Worm (Caenorhabditis elegans) whole organism, mixed stage, embryonic: Measurements from ENCODE around the gene srbc-57.

ENCODE experiments used
- M03D4.4 ChIP-seq: sonication (generic microtip); optimal IDR thresholded peaks from 2 replicates; lab custom pipeline; 2017; ENCODE audit warnings: mild to moderate bottlenecking, missing genetic modification characterization, missing compliant biosample characterization
- bed-3 ChIP-seq: fragments of 200-800 bp; sonication (Bioruptor generic); optimal IDR thresholded peaks from 3 replicates; lab custom pipeline; 2018; ENCODE audit warnings: mild to moderate bottlenecking, missing genetic modification characterization, moderate library complexity, missing compliant biosample characterization
- blmp-1 ChIP-seq: fragments of 150-350 bp; optimal IDR thresholded peaks from 2 replicates; lab custom pipeline; 2014; ENCODE audit warnings: missing biosample characterization, missing genetic modification characterization
- ceh-39 ChIP-seq: fragments of 150-350 bp; optimal IDR thresholded peaks from 2 replicates; lab custom pipeline; 2014; ENCODE audit warnings: missing biosample characterization, missing genetic modification characterization
- ceh-43 ChIP-seq: fragments of 200-800 bp; sonication (Bioruptor generic); optimal IDR thresholded peaks from 2 replicates; lab custom pipeline; 2018; ENCODE audit warnings: mild to moderate bottlenecking, missing genetic modification characterization, moderate library complexity, missing compliant biosample characterization
- drap-1 ChIP-seq: fragments of 200-800 bp; sonication (Bioruptor generic); optimal IDR thresholded peaks from 3 replicates; lab custom pipeline; 2018; ENCODE audit warnings: mild to moderate bottlenecking, missing genetic modification characterization, missing compliant biosample characterization
- elt-1 ChIP-seq: sonication (generic microtip); optimal IDR thresholded peaks from 2 replicates; lab custom pipeline; 2017; ENCODE audit warnings: missing genetic modification characterization, mild to moderate bottlenecking, missing compliant biosample characterization, antibody characterized with exemption, moderate library complexity, borderline replicate concordance; ENCODE audit not compliant: insufficient read depth
- elt-3 ChIP-seq: fragments of 150-350 bp; optimal IDR thresholded peaks from 2 replicates; lab custom pipeline; 2014; ENCODE audit warnings: missing biosample characterization, missing genetic modification characterization
- flh-1 ChIP-seq: fragments of 200-800 bp; sonication (Bioruptor generic); optimal IDR thresholded peaks from 2 replicates; lab custom pipeline; 2018; ENCODE audit warnings: mild to moderate bottlenecking, missing genetic modification characterization, moderate library complexity, missing compliant biosample characterization
- ham-2 ChIP-seq: fragments of 200-800 bp; sonication (Bioruptor generic); optimal IDR thresholded peaks from 2 replicates; lab custom pipeline; 2018; ENCODE audit warnings: mild to moderate bottlenecking, missing genetic modification characterization, missing compliant biosample characterization
- hlh-1 ChIP-seq: fragments of 150-350 bp; optimal IDR thresholded peaks from 2 replicates; lab custom pipeline; 2014; ENCODE audit warnings: missing biosample characterization, missing genetic modification reagents, missing genetic modification characterization
- lin-13 ChIP-seq: fragments of 150-350 bp; optimal IDR thresholded peaks from 2 replicates; lab custom pipeline; 2014; ENCODE audit warnings: missing biosample characterization, missing genetic modification characterization
- lin-32 ChIP-seq: fragments of 200-800 bp; sonication (Bioruptor generic); optimal IDR thresholded peaks from 2 replicates; lab custom pipeline; 2018; ENCODE audit warnings: mild to moderate bottlenecking, missing genetic modification characterization, missing compliant biosample characterization
- lsy-2 ChIP-seq: fragments of 150-350 bp; optimal IDR thresholded peaks from 2 replicates; lab custom pipeline; 2014; ENCODE audit warnings: missing biosample characterization, missing genetic modification characterization
- mab-5 ChIP-seq: fragments of 150-350 bp; optimal IDR thresholded peaks from 2 replicates; lab custom pipeline; 2014; ENCODE audit warnings: missing biosample characterization, missing genetic modification characterization
- mep-1 ChIP-seq: fragments of 150-350 bp; optimal IDR thresholded peaks from 2 replicates; lab custom pipeline; 2017; ENCODE audit warnings: missing biosample characterization, missing genetic modification reagents, missing genetic modification characterization, inconsistent platforms
- mls-2 ChIP-seq: sonication (generic microtip); optimal IDR thresholded peaks from 2 replicates; lab custom pipeline; 2016; ENCODE audit warnings: mild to moderate bottlenecking, missing genetic modification characterization, moderate library complexity, missing compliant biosample characterization
- nhr-12 ChIP-seq: fragments of 150-350 bp; optimal IDR thresholded peaks from 2 replicates; lab custom pipeline; 2014; ENCODE audit warnings: missing biosample characterization, missing genetic modification characterization
- nhr-2 ChIP-seq: fragments of 150-350 bp; optimal IDR thresholded peaks from 2 replicates; lab custom pipeline; 2014; ENCODE audit warnings: missing biosample characterization, missing genetic modification characterization
- nhr-237 ChIP-seq: fragments of 150-350 bp; optimal IDR thresholded peaks from 2 replicates; lab custom pipeline; 2014; ENCODE audit warnings: missing biosample characterization, missing genetic modification characterization
- nhr-28 ChIP-seq: fragments of 150-350 bp; optimal IDR thresholded peaks from 2 replicates; lab custom pipeline; 2014; ENCODE audit warnings: missing biosample characterization, missing genetic modification characterization
- nhr-76 ChIP-seq: sonication (generic microtip); optimal IDR thresholded peaks from 2 replicates; lab custom pipeline; 2017; ENCODE audit warnings: missing biosample characterization, missing genetic modification characterization
- pha-4 ChIP-seq: fragments of 150-350 bp; optimal IDR thresholded peaks from 2 replicates; lab custom pipeline; 2018; ENCODE audit warnings: missing biosample characterization, missing genetic modification reagents, missing genetic modification characterization
- sem-2 ChIP-seq: fragments of 200-800 bp; sonication (Bioruptor generic); optimal IDR thresholded peaks from 2 replicates; lab custom pipeline; 2018; ENCODE audit warnings: mild to moderate bottlenecking, missing genetic modification characterization, missing compliant biosample characterization
- snpc-4 ChIP-seq: fragments of 150-350 bp; optimal IDR thresholded peaks from 2 replicates; lab custom pipeline; 2014; ENCODE audit warnings: missing biosample characterization, missing genetic modification characterization
- sptf-1 ChIP-seq: sonication (generic microtip); optimal IDR thresholded peaks from 2 replicates; lab custom pipeline; 2017; ENCODE audit warnings: mild to moderate bottlenecking, missing genetic modification characterization, moderate library complexity, missing compliant biosample characterization
- tbx-8 ChIP-seq: fragments of 200-800 bp; sonication (Bioruptor generic); optimal IDR thresholded peaks from 2 replicates; lab custom pipeline; 2018; ENCODE audit warnings: mild to moderate bottlenecking, missing genetic modification characterization, moderate library complexity, missing compliant biosample characterization
- unc-120 ChIP-seq: sonication (generic microtip); optimal IDR thresholded peaks from 2 replicates; lab custom pipeline; 2017; ENCODE audit warnings: missing genetic modification characterization, missing compliant biosample characterization; ENCODE audit not compliant: poor library complexity, severe bottlenecking
- unc-62 ChIP-seq: fragments of 150-350 bp; optimal IDR thresholded peaks from 2 replicates; lab custom pipeline; 2014; ENCODE audit warnings: missing biosample characterization, missing genetic modification reagents, missing genetic modification characterization
- zip-8 ChIP-seq: fragments of 150-350 bp; optimal IDR thresholded peaks from 2 replicates; lab custom pipeline; 2014; ENCODE audit warnings: missing biosample characterization, missing genetic modification characterization
- ztf-11 ChIP-seq: fragments of 150-350 bp; optimal IDR thresholded peaks from 2 replicates; lab custom pipeline; 2014; ENCODE audit warnings: missing biosample characterization, missing genetic modification characterization

srbc-57 gene

ce11 chrV:500535-500934 is 32.2 kb upstream of the srbc-57 start:
- no peak for TF ChIP-seq unc-62 (GFP tag; lab: Kevin White, UChicago)
- no peak for TF ChIP-seq ham-2 (GFP tag; lab: Kevin White, UChicago)
- TF ChIP-seq elt-3 (tag; lab: Kevin White, UChicago), result no peak
- no peak for TF ChIP-seq mab-5 (tag; lab: Kevin White, UChicago)
- no peak for TF ChIP-seq unc-120 (tag; lab: Kevin White, UChicago)
- no peak for TF ChIP-seq elt-1 (tag; lab: Kevin White, UChicago)
- TF ChIP-seq hlh-1, result no peak
- no peak for TF ChIP-seq M03D4.4 (tag; lab: Kevin White, UChicago)
- TF ChIP-seq nhr-28 (tag; lab: Kevin White, UChicago), result no peak
- no peak for TF ChIP-seq drap-1
- TF ChIP-seq ceh-43 (GFP tag; lab: Kevin White, UChicago), result no peak
- no peak for TF ChIP-seq nhr-2 (tag; lab: Kevin White, UChicago)
- no peak for TF ChIP-seq sptf-1 (tag; lab: Kevin White, UChicago)
- no peak for TF ChIP-seq lin-13 (tag; lab: Kevin White, UChicago)

ce11 chrV:497399-497798 is 29.0 kb upstream of the srbc-57 start, which contains the start of gene T01G6.1:
Gene T01G6.1, plus strand, starts transcription at chrV:497699.
- TF ChIP-seq bed-3 (GFP tag; lab: Kevin White, UChicago) (no peak), lin-13 (tag; lab: Kevin White, UChicago) (no peak), flh-1 (GFP tag; lab: Kevin White, UChicago) (no peak), tbx-8 (GFP tag; lab: Kevin White, UChicago) (no peak), nhr-237 (tag; lab: Kevin White, UChicago) (no peak), nhr-2 (tag; lab: Kevin White, UChicago) (no peak), ceh-39 (tag; lab: Kevin White, UChicago) (no peak), ceh-43 (GFP tag; lab: Kevin White, UChicago) (no peak), M03D4.4 (tag; lab: Kevin White, UChicago) (no peak), mls-2 (tag; lab: Kevin White, UChicago) (no peak), nhr-76 (tag; lab: Kevin White, UChicago) (no peak), blmp-1 (tag; lab: Kevin White, UChicago) (no peak)

ce11 chrV:494284-494683 is 25.9 kb upstream of the srbc-57 start, which contains the start of gene nhr-131:
Gene nhr-131, plus strand, starts transcription at chrV:494370.
- TF ChIP-seq ceh-39 (tag; lab: Kevin White, UChicago) (no peak), zip-8 (tag; lab: Kevin White, UChicago) (no peak), lin-32 (no peak), blmp-1 (tag; lab: Kevin White, UChicago) (no peak), mab-5 (tag; lab: Kevin White, UChicago) (no peak), snpc-4 (tag; lab: Kevin White, UChicago) (no peak), nhr-12 (no peak), nhr-76 (tag; lab: Kevin White, UChicago) (no peak), sptf-1 (tag; lab: Kevin White, UChicago) (no peak), pha-4 (tag; lab: Kevin White, UChicago) (no peak), mls-2 (tag; lab: Kevin White, UChicago) (no peak), nhr-237 (tag; lab: Kevin White, UChicago) (no peak), nhr-2 (tag; lab: Kevin White, UChicago) (no peak), elt-3 (tag; lab: Kevin White, UChicago) (no peak), unc-120 (tag; lab: Kevin White, UChicago) (no peak), elt-1 (tag; lab: Kevin White, UChicago) (no peak)

ce11 chrV:491432-491831 is 23.1 kb upstream of the srbc-57 start, which contains the start of gene str-196:
Gene str-196, plus strand, starts transcription at chrV:491732.
- TF ChIP-seq lsy-2 (no peak), ztf-11 (tag; lab: Kevin White, UChicago) (no peak), mep-1 (tag; lab: Kevin White, UChicago) (no peak), unc-62 (GFP tag; lab: Kevin White, UChicago) (no peak), elt-3 (tag; lab: Kevin White, UChicago) (no peak), ceh-39 (tag; lab: Kevin White, UChicago) (no peak), nhr-76 (tag; lab: Kevin White, UChicago) (no peak), drap-1 (no peak)

- no peak for TF ChIP-seq bed-3 (GFP tag; lab: Kevin White, UChicago)
- TF ChIP-seq sem-2 (GFP tag; lab: Kevin White, UChicago), result no peak
- TF ChIP-seq mep-1 (tag; lab: Kevin White, UChicago), result no peak
- no peak for TF ChIP-seq drap-1
- TF ChIP-seq nhr-2 (tag; lab: Kevin White, UChicago), result no peak
- no peak for TF ChIP-seq lin-32
Measured at ce11 chrV:489320-489719, 21.0 kb upstream of the srbc-57 start, which contains the start of gene nhr-106. Gene nhr-106, plus strand, starts transcription at chrV:489620.
